Fruit fly (Drosophila melanogaster): Measurements from ENCODE around the gene CG31221.

CG31221 gene

DNA sequence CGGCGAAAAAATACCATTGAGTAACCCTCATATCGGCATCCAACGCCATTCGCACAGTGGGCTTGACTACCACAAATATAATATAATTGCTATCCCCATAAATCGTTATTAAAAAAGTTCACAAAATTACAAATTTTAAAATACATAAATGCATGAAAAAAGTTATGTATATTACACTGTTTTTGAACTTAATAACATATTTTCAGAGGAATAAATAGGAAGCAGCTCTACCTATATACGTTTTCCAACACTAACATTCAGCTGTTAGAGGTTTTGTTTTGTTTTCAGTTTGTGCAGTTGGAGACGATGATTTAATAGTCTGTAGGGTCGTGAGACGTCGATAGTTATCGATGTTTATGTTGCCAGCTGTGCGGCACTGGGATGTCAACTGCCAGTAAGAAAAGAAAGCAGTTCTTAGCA lies 9.4 kb upstream of the CG31221 start, which contains the start of the genes Ino80 and Aptx (continued):
- TF ChIP-seq Usf (GFP tag; optimal IDR thresholded peaks at IDR 0.05) (peak; percentile 92), Vsx1 (GFP tag; optimal IDR thresholded peaks at IDR 0.05) (no peak), CG11398 (GFP tag; optimal IDR thresholded peaks at IDR 0.05) (peak; percentile 83), run (tag; optimal IDR thresholded peaks at IDR 0.05) (peak; percentile 73), vvl (GFP tag; IDR thresholded peaks at IDR 0.05) (peak; percentile 97), CG17385 (GFP tag; optimal IDR thresholded peaks at IDR 0.05) (peak; percentile 85), CG15269 (tag; optimal IDR thresholded peaks at IDR 0.05) (peak; percentile 92), klu (GFP tag; IDR thresholded peaks at IDR 0.05) (peak; percentile 94), otp (GFP tag; IDR thresholded peaks at IDR 0.05) (peak; percentile 82; the same call in 2 of the 3 replicates), ato (GFP tag; IDR thresholded peaks at IDR 0.05; ENCODE audit: partially characterized antibody) (peak; percentile 92), CG17361 (GFP tag; IDR thresholded peaks at IDR 0.05) (no peak; the same call in 1 of the 3 replicates), zen (tag; optimal IDR thresholded peaks at IDR 0.05) (peak; percentile 96), ara (GFP tag; IDR thresholded peaks at IDR 0.05) (peak; percentile 90), MTF-1 (GFP tag; optimal IDR thresholded peaks at IDR 0.05; ENCODE audit: borderline replicate concordance) (peak; percentile 78), Ssrp (tag; optimal IDR thresholded peaks at IDR 0.05) (peak; percentile 96), Abd-B (GFP tag; optimal IDR thresholded peaks at IDR 0.05) (peak; percentile 98), stwl (tag; optimal IDR thresholded peaks at IDR 0.05) (peak; percentile 97), Ada2b (GFP tag; IDR thresholded peaks at IDR 0.05) (peak; percentile 93), CG3281 (GFP tag; optimal IDR thresholded peaks at IDR 0.05) (peak; percentile 92), insv (GFP tag; optimal IDR thresholded peaks at IDR 0.05) (peak in 1 of 2 experiments; percentile 68), CG17359 (tag; optimal IDR thresholded peaks at IDR 0.05) (peak; percentile 93), E2f1 (GFP tag; IDR thresholded peaks at IDR 0.05) (peak; percentile 93), Scr (GFP tag; IDR thresholded peaks at IDR 0.05; ENCODE audit: partially characterized antibody) (peak; percentile 96), mld (GFP tag; IDR thresholded peaks at IDR 0.05; ENCODE audit: partially characterized antibody) (peak; percentile 81), CG7556 (GFP tag; optimal IDR thresholded peaks at IDR 0.05) (peak; percentile 92), en (GFP tag; optimal IDR thresholded peaks at IDR 0.05) (peak; percentile 74), sug (tag; optimal IDR thresholded peaks at IDR 0.05) (no peak), Xrp1 (GFP tag; IDR thresholded peaks at IDR 0.05) (peak; percentile 97), CG6689 (GFP tag; IDR thresholded peaks at IDR 0.05) (peak; percentile 94), Lpt (GFP tag; optimal IDR thresholded peaks at IDR 0.05) (no peak), dmrt11E (tag; optimal IDR thresholded peaks at IDR 0.05) (peak; percentile 95), Dbx (GFP tag; IDR thresholded peaks at IDR 0.05) (peak; percentile 97), trh (GFP tag; optimal IDR thresholded peaks at IDR 0.05) (peak; percentile 90), fd96Cb (tag; optimal IDR thresholded peaks at IDR 0.05) (peak; percentile 93), CG3726 (GFP tag; IDR thresholded peaks at IDR 0.05) (peak; percentile 91), CG8765 (GFP tag; IDR thresholded peaks at IDR 0.05) (peak; percentile 88), CG2889 (GFP tag; IDR thresholded peaks at IDR 0.05) (peak; percentile 92), CG7928 (GFP tag; optimal IDR thresholded peaks at IDR 0.05) (peak; percentile 72), jumu (GFP tag; optimal IDR thresholded peaks at IDR 0.05) (peak; percentile 95), fd102C (GFP tag; optimal IDR thresholded peaks at IDR 0.05) (peak; percentile 66), Bdp1 (GFP tag; optimal IDR thresholded peaks at IDR 0.05) (peak; percentile 89), B-H1 (GFP tag; IDR thresholded peaks at IDR 0.05) (peak; percentile 87), CG18262 (tag; optimal IDR thresholded peaks at IDR 0.05) (peak; percentile 93), Atf-2 (GFP tag; optimal IDR thresholded peaks at IDR 0.05) (peak; percentile 89), Med (GFP tag) (peak; percentile 98), CG14050 (GFP tag; IDR thresholded peaks at IDR 0.05) (peak; percentile 91), az2 (GFP tag; optimal IDR thresholded peaks at IDR 0.05) (peak; percentile 96), E2f2 (GFP tag; IDR thresholded peaks at IDR 0.05) (peak; percentile 73), CG13624 (GFP tag; optimal IDR thresholded peaks at IDR 0.05) (peak; percentile 95), H2.0 (GFP tag; IDR thresholded peaks at IDR 0.05) (peak; percentile 89), phol (tag; optimal IDR thresholded peaks at IDR 0.05) (peak; percentile 98)

All from whole organism, embryonic.